Fruit fly (Drosophila melanogaster): ENCODE results near the gene CG3982.
A peak's percentile ranks its signal among the peaks of the same experiment; 100 is the strongest.

The CG3982 gene

dm6 chr3L:9426656-9427294, 9.6 kb upstream of the CG3982 start, which contains the start of the genes Atat and Shc (continued):
- peak; percentile 97 for TF ChIP-seq CG11723 (GFP tag; optimal IDR thresholded peaks at IDR 0.05)
- peak; percentile 99 for TF ChIP-seq Poxn (GFP tag; IDR thresholded peaks at IDR 0.05)
- TF ChIP-seq zen2 (GFP tag; IDR thresholded peaks at IDR 0.05; ENCODE audit: partially characterized antibody) = peak; percentile 77; the same call in 2 of the 3 replicates
- peak; percentile 100 for TF ChIP-seq Ptx1 (GFP tag; IDR thresholded peaks at IDR 0.05)
- peak; percentile 89 for TF ChIP-seq D19A (tag; optimal IDR thresholded peaks at IDR 0.05)
- TF ChIP-seq CG10565 (GFP tag; optimal IDR thresholded peaks at IDR 0.05) = peak; percentile 97
- TF ChIP-seq Taf1 (GFP tag; IDR thresholded peaks at IDR 0.05) = peak; percentile 99
- TF ChIP-seq CG12219 (GFP tag; optimal IDR thresholded peaks at IDR 0.05) = peak; percentile 94
- TF ChIP-seq hb (GFP tag; IDR thresholded peaks at IDR 0.05; ENCODE audit: partially characterized antibody) = peak; percentile 86
- TF ChIP-seq Rx (GFP tag; IDR thresholded peaks at IDR 0.05) = peak; percentile 99
- TF ChIP-seq PHDP (tag; optimal IDR thresholded peaks at IDR 0.05) = peak; percentile 98
- TF ChIP-seq CG11504 (tag; optimal IDR thresholded peaks at IDR 0.05) = peak; percentile 97
- TF ChIP-seq CG15479 (GFP tag; optimal IDR thresholded peaks at IDR 0.05) = peak; percentile 12
- peak; percentile 99 for TF ChIP-seq Six4 (GFP tag; optimal IDR thresholded peaks at IDR 0.05)
- TF ChIP-seq sqz (GFP tag; optimal IDR thresholded peaks at IDR 0.05) = peak; percentile 74
- peak; percentile 89 for TF ChIP-seq fd64A (GFP tag; optimal IDR thresholded peaks at IDR 0.05)
- TF ChIP-seq her (GFP tag; optimal IDR thresholded peaks at IDR 0.05) = peak; percentile 97
- TF ChIP-seq CG6791 (GFP tag; IDR thresholded peaks at IDR 0.05; ENCODE audit: partially characterized antibody) = peak; percentile 85
- TF ChIP-seq hbn (GFP tag; IDR thresholded peaks at IDR 0.05; ENCODE audit: partially characterized antibody) = peak; percentile 83
- peak; percentile 99 for TF ChIP-seq CG4730 (GFP tag; IDR thresholded peaks at IDR 0.05)
- peak; percentile 98 for TF ChIP-seq unpg (GFP tag; optimal IDR thresholded peaks at IDR 0.05)
- peak; percentile 95 for TF ChIP-seq CG17186 (GFP tag; optimal IDR thresholded peaks at IDR 0.05)
- TF ChIP-seq CG33213 (GFP tag; optimal IDR thresholded peaks at IDR 0.05) = peak; percentile 99
- peak in 1 of 2 experiments; percentile 77 for TF ChIP-seq crp (GFP tag; optimal IDR thresholded peaks at IDR 0.05)
- TF ChIP-seq dati (GFP tag; IDR thresholded peaks at IDR 0.05) = peak; percentile 96
- TF ChIP-seq tgo (GFP tag; IDR thresholded peaks at IDR 0.05) = peak; percentile 100
- TF ChIP-seq CG2712 (tag; optimal IDR thresholded peaks at IDR 0.05) = peak; percentile 98
- TF ChIP-seq da (GFP tag; optimal IDR thresholded peaks at IDR 0.05) = peak; percentile 99
- peak; percentile 99 for TF ChIP-seq dm (GFP tag; optimal IDR thresholded peaks at IDR 0.05)
- TF ChIP-seq CG1647 (GFP tag; optimal IDR thresholded peaks at IDR 0.05) = peak; percentile 99
- peak; percentile 98 for TF ChIP-seq dimm (GFP tag; IDR thresholded peaks at IDR 0.05)
- TF ChIP-seq Bgb (GFP tag; IDR thresholded peaks at IDR 0.05; ENCODE audit: partially characterized antibody) = peak; percentile 89
- TF ChIP-seq cas (GFP tag; IDR thresholded peaks at IDR 0.05) = peak; percentile 99
- peak; percentile 98 for TF ChIP-seq dmrt11E (tag; optimal IDR thresholded peaks at IDR 0.05)
- TF ChIP-seq CG2199 (GFP tag; IDR thresholded peaks at IDR 0.05) = peak; percentile 99
- TF ChIP-seq B-H2 (GFP tag; optimal IDR thresholded peaks at IDR 0.05) = peak; percentile 99
- TF ChIP-seq eyg (GFP tag; optimal IDR thresholded peaks at IDR 0.05) = peak; percentile 99
- TF ChIP-seq Hsf (GFP tag; optimal IDR thresholded peaks at IDR 0.05) = peak; percentile 100
- TF ChIP-seq gfzf (GFP tag; optimal IDR thresholded peaks at IDR 0.05) = peak; percentile 89
- peak; percentile 98 for TF ChIP-seq CG12236 (GFP tag; optimal IDR thresholded peaks at IDR 0.05)
- peak; percentile 91 for TF ChIP-seq Jarid2 (GFP tag; optimal IDR thresholded peaks at IDR 0.05)
- TF ChIP-seq CG10366 (GFP tag; IDR thresholded peaks at IDR 0.05) = peak; percentile 100
- peak; percentile 100 for TF ChIP-seq CG11456 (GFP tag; IDR thresholded peaks at IDR 0.05)
- peak; percentile 99 for TF ChIP-seq Sox102F (GFP tag; optimal IDR thresholded peaks at IDR 0.05)
- peak; percentile 100 for TF ChIP-seq CG12769 (tag; optimal IDR thresholded peaks at IDR 0.05)
- TF ChIP-seq Hmx (GFP tag; optimal IDR thresholded peaks at IDR 0.05) = peak; percentile 97
- TF ChIP-seq CG16863 (GFP tag; optimal IDR thresholded peaks at IDR 0.05) = peak; percentile 99
- peak; percentile 90 for TF ChIP-seq CG8359 (GFP tag; optimal IDR thresholded peaks at IDR 0.05; ENCODE audit: borderline replicate concordance)
- TF ChIP-seq NFAT (GFP tag; IDR thresholded peaks at IDR 0.05) = peak; percentile 100

All from whole organism, embryonic.